Fruit fly (Drosophila melanogaster): ENCODE results near the gene CG5787.

DNA sequence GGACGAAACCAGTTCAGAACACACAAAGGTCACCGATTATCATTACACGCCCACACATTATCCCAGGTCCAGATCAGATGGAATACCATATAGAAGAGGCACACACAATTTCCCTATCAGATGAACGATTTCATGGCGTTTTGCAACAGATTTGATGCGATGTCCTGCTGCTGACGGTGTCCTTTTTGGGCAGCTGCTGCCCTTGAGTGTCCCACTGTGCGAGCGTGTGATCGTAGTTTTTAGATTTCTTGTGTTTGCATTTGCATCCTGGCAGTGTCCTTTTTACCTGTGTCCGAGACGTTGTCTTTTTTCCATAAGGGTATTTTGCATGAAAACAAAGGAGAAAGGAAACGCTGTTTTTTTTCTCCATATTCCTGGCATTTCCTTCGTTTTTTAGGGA, 33.4 kb downstream of the CG5787 start:
- TF ChIP-seq usp (GFP tag; optimal IDR thresholded peaks at IDR 0.05) (no peak), psq (optimal IDR thresholded peaks at IDR 0.05) (no peak), EcR (GFP tag; optimal IDR thresholded peaks at IDR 0.05) (no peak), pan (optimal IDR thresholded peaks at IDR 0.05) (no peak), CG8478 (optimal IDR thresholded peaks at IDR 0.05) (no peak), Dll (optimal IDR thresholded peaks at IDR 0.05) (no peak)

Measured in whole organism.